Worm (Caenorhabditis elegans) whole organism, young adult: ENCODE data around the gene F28F8.7.
"Not testable (repeated sequence)": the region's sequence is repeated elsewhere in the genome, so short reads cannot be mapped to it uniquely, and the experiment has no call there.

Source experiments
- B0261.1 ChIP-seq: sonication (generic microtip); optimal IDR thresholded peaks from 2 replicates; lab custom pipeline; 2016; ENCODE audit warnings: mild to moderate bottlenecking, missing genetic modification characterization, moderate library complexity, missing compliant biosample characterization
- B0336.3 ChIP-seq: fragments of 200-800 bp; sonication (Bioruptor generic); IDR thresholded peaks from 2 replicates; pipeline ENCODE4 v1.3.6; 2022; ENCODE audit warnings: missing genetic modification characterization, missing compliant biosample characterization
- C06A6.2 ChIP-seq: fragments of 200-800 bp; sonication (Bioruptor generic); conservative IDR thresholded peaks from 2 replicates; pipeline ENCODE4 v1.3.6; 2022; ENCODE audit warnings: missing genetic modification characterization, missing compliant biosample characterization
- F22D6.2 ChIP-seq: sonication (generic microtip); optimal IDR thresholded peaks from 2 replicates; lab custom pipeline; 2016; ENCODE audit warnings: mild to moderate bottlenecking, missing genetic modification characterization, missing compliant biosample characterization
- F37B4.10 ChIP-seq: fragments of 200-800 bp; sonication (Bioruptor generic); IDR thresholded peaks from 2 replicates; pipeline ENCODE4 v1.3.6; 2022; ENCODE audit warnings: missing genetic modification characterization, missing compliant biosample characterization
- K11D2.4 ChIP-seq: fragments of 200-800 bp; sonication (Bioruptor generic); IDR thresholded peaks from 2 replicates; pipeline ENCODE4 v1.3.6; 2022; ENCODE audit warnings: missing genetic modification reagents, missing genetic modification characterization, missing compliant biosample characterization
- Y53G8AR.9 ChIP-seq: fragments of 200-800 bp; sonication (Bioruptor generic); conservative IDR thresholded peaks from 2 replicates; pipeline ENCODE4 v1.3.6; 2022; ENCODE audit warnings: missing genetic modification reagents, missing genetic modification characterization, missing compliant biosample characterization
- ZK185.1 ChIP-seq: sonication (generic microtip); optimal IDR thresholded peaks from 2 replicates; lab custom pipeline; 2016; ENCODE audit warnings: mild to moderate bottlenecking, missing genetic modification characterization, missing compliant biosample characterization; ENCODE audit not compliant: poor library complexity, severe bottlenecking
- atf-7 ChIP-seq: sonication (generic microtip); optimal IDR thresholded peaks from 2 replicates; lab custom pipeline; 2017; ENCODE audit warnings: mild to moderate bottlenecking, missing genetic modification characterization, missing compliant biosample characterization
- athp-1 ChIP-seq: sonication (generic microtip); optimal IDR thresholded peaks from 2 replicates; lab custom pipeline; 2017; ENCODE audit warnings: mild to moderate bottlenecking, missing genetic modification characterization, missing compliant biosample characterization
- bed-2 ChIP-seq: fragments of 200-800 bp; sonication (Bioruptor generic); IDR thresholded peaks from 2 replicates; pipeline ENCODE4 v1.3.6; 2022; ENCODE audit warnings: missing genetic modification reagents, missing genetic modification characterization, missing compliant biosample characterization
- cebp-1 ChIP-seq, 2 experiments: fragments of 200-800 bp in 1 of 2; sonication (Bioruptor generic) in 1 of 2; sonication (generic microtip) in 1 of 2; IDR thresholded peaks in 1 of 2; optimal IDR thresholded peaks in 1 of 2; 2 replicates each; pipeline versions ENCODE4 v1.3.6 to Lab custom; 2017 to 2022; ENCODE audit warnings: missing compliant biosample characterization in 2 of 2, missing genetic modification characterization in 2 of 2, mild to moderate bottlenecking in 1 of 2, missing genetic modification reagents in 1 of 2, moderate library complexity in 1 of 2
- cebp-2 ChIP-seq: fragments of 200-800 bp; sonication (Bioruptor generic); IDR thresholded peaks from 2 replicates; pipeline ENCODE4 v1.3.6; 2022; ENCODE audit warnings: missing genetic modification characterization, missing compliant biosample characterization
- ceh-100 ChIP-seq: fragments of 200-800 bp; sonication (Bioruptor generic); IDR thresholded peaks from 2 replicates; pipeline ENCODE4 v1.3.6; 2022; ENCODE audit warnings: missing genetic modification reagents, missing genetic modification characterization, missing compliant biosample characterization
- ceh-91 ChIP-seq: fragments of 200-800 bp; sonication (Bioruptor generic); IDR thresholded peaks from 2 replicates; pipeline ENCODE4 v1.3.6; 2022; ENCODE audit warnings: missing genetic modification reagents, missing genetic modification characterization, missing compliant biosample characterization
- chd-7 ChIP-seq: sonication (generic microtip); optimal IDR thresholded peaks from 2 replicates; lab custom pipeline; 2016; ENCODE audit warnings: mild to moderate bottlenecking, missing genetic modification characterization, moderate library complexity, missing compliant biosample characterization
- dox-1 ChIP-seq: fragments of 200-800 bp; sonication (Bioruptor generic); IDR thresholded peaks from 2 replicates; pipeline ENCODE4 v1.3.6; 2022; ENCODE audit warnings: missing genetic modification reagents, missing genetic modification characterization, missing compliant biosample characterization
- egrh-3 ChIP-seq: fragments of 200-800 bp; sonication (Bioruptor generic); IDR thresholded peaks from 2 replicates; pipeline ENCODE4 v1.3.6; 2022; ENCODE audit warnings: missing genetic modification reagents, missing genetic modification characterization, missing compliant biosample characterization
- ekl-4 ChIP-seq: fragments of 200-800 bp; sonication (Bioruptor generic); IDR thresholded peaks from 2 replicates; pipeline ENCODE4 v1.3.6; 2022; ENCODE audit warnings: missing genetic modification reagents, missing genetic modification characterization, missing compliant biosample characterization
- ets-4 ChIP-seq: fragments of 200-800 bp; sonication (Bioruptor generic); optimal IDR thresholded peaks from 2 replicates; lab custom pipeline; 2018; ENCODE audit warnings: mild to moderate bottlenecking, missing genetic modification characterization, missing compliant biosample characterization
- gei-17 ChIP-seq: fragments of 200-800 bp; sonication (Bioruptor generic); optimal IDR thresholded peaks from 2 replicates; lab custom pipeline; 2018; ENCODE audit warnings: mild to moderate bottlenecking, missing genetic modification characterization, missing compliant biosample characterization
- him-1 ChIP-seq: sonication (generic microtip); optimal IDR thresholded peaks from 2 replicates; lab custom pipeline; 2016; ENCODE audit warnings: missing genotype, missing genetic modification reagents, missing genetic modification characterization, missing compliant biosample characterization
- hmg-1.2 ChIP-seq: fragments of 200-800 bp; sonication (Bioruptor generic); IDR thresholded peaks from 2 replicates; pipeline ENCODE4 v1.3.6; 2022; ENCODE audit warnings: missing genetic modification reagents, missing genetic modification characterization, missing compliant biosample characterization
- hmg-20 ChIP-seq: fragments of 200-800 bp; sonication (Bioruptor generic); IDR thresholded peaks from 2 replicates; pipeline ENCODE4 v1.3.6; 2022; ENCODE audit warnings: missing genetic modification reagents, missing genetic modification characterization, missing compliant biosample characterization
- let-526 ChIP-seq: fragments of 200-800 bp; sonication (Bioruptor generic); IDR thresholded peaks from 2 replicates; pipeline ENCODE4 v1.3.6; 2022; ENCODE audit warnings: missing genetic modification reagents, missing genetic modification characterization, missing compliant biosample characterization
- let-607 ChIP-seq, 2 experiments: fragments of 200-800 bp in 1 of 2; sonication (Bioruptor generic) in 1 of 2; sonication (generic microtip) in 1 of 2; optimal IDR thresholded peaks; 2 replicates each; lab custom pipeline; 2016 to 2018; ENCODE audit warnings: mild to moderate bottlenecking in 2 of 2, missing compliant biosample characterization in 2 of 2, missing genetic modification characterization in 2 of 2, moderate library complexity in 2 of 2, missing genotype in 1 of 2
- lin-26 ChIP-seq: fragments of 200-800 bp; sonication (Bioruptor generic); IDR thresholded peaks from 2 replicates; pipeline ENCODE4 v1.3.6; 2022; ENCODE audit warnings: missing genetic modification reagents, missing genetic modification characterization, missing compliant biosample characterization
- lin-35 ChIP-seq, 3 experiments: fragments of 150-350 bp in 2 of 3; sonication (generic microtip) in 1 of 3; optimal IDR thresholded peaks; 2 replicates each; lab custom pipeline; 2014 to 2018; ENCODE audit warnings: missing biosample characterization in 3 of 3, missing genetic modification characterization in 3 of 3, missing genetic modification reagents in 3 of 3
- lin-40 ChIP-seq: sonication (generic microtip); optimal IDR thresholded peaks from 2 replicates; lab custom pipeline; 2016; ENCODE audit warnings: missing genetic modification characterization, mild to moderate bottlenecking, missing compliant biosample characterization, missing genotype, missing genetic modification reagents
- lin-54 ChIP-seq: fragments of 200-800 bp; sonication (Bioruptor generic); optimal IDR thresholded peaks from 2 replicates; lab custom pipeline; 2018; ENCODE audit warnings: mild to moderate bottlenecking, missing genetic modification characterization, missing compliant biosample characterization
- lir-1 ChIP-seq: fragments of 200-800 bp; sonication (Bioruptor generic); conservative IDR thresholded peaks from 2 replicates; pipeline ENCODE4 v1.3.6; 2022; ENCODE audit warnings: missing genetic modification reagents, missing genetic modification characterization, missing compliant biosample characterization
- lsl-1 ChIP-seq: fragments of 200-800 bp; sonication (Bioruptor generic); optimal IDR thresholded peaks from 2 replicates; lab custom pipeline; 2018; ENCODE audit warnings: mild to moderate bottlenecking, missing genetic modification characterization, moderate library complexity, missing compliant biosample characterization
- madf-10 ChIP-seq: sonication (generic microtip); optimal IDR thresholded peaks from 2 replicates; lab custom pipeline; 2016; ENCODE audit warnings: mild to moderate bottlenecking, missing genetic modification characterization, missing compliant biosample characterization
- madf-3 ChIP-seq: fragments of 200-800 bp; sonication (Bioruptor generic); IDR thresholded peaks from 2 replicates; pipeline ENCODE4 v1.3.6; 2022; ENCODE audit warnings: missing genetic modification reagents, missing genetic modification characterization, missing compliant biosample characterization
- madf-6 ChIP-seq: fragments of 200-800 bp; sonication (Bioruptor generic); IDR thresholded peaks from 2 replicates; pipeline ENCODE4 v1.3.6; 2022; ENCODE audit warnings: missing genetic modification reagents, missing genetic modification characterization, missing compliant biosample characterization
- mcd-1 ChIP-seq: fragments of 200-800 bp; sonication (Bioruptor generic); IDR thresholded peaks from 2 replicates; pipeline ENCODE4 v1.3.6; 2022; ENCODE audit warnings: missing genetic modification reagents, missing genetic modification characterization, missing compliant biosample characterization
- nhr-80 ChIP-seq: sonication (generic microtip); optimal IDR thresholded peaks from 2 replicates; lab custom pipeline; 2016; ENCODE audit warnings: missing genetic modification characterization, missing compliant biosample characterization
- pbrm-1 ChIP-seq: fragments of 200-800 bp; sonication (Bioruptor generic); IDR thresholded peaks from 2 replicates; pipeline ENCODE4 v1.3.6; 2022; ENCODE audit warnings: missing genetic modification reagents, missing genetic modification characterization, missing compliant biosample characterization
- snpc-4 ChIP-seq, 5 experiments: fragments of 150-350 bp in 1 of 5; sonication (generic microtip) in 4 of 5; optimal IDR thresholded peaks; 2 replicates each; lab custom pipeline; 2014 to 2018; ENCODE audit warnings: missing genetic modification characterization in 5 of 5, missing biosample characterization in 3 of 5, antibody characterized with exemption in 2 of 5, mild to moderate bottlenecking in 2 of 5, missing compliant biosample characterization in 2 of 5, missing genotype in 2 of 5, moderate library complexity in 2 of 5, missing genetic modification reagents in 1 of 5
- tbp1 ChIP-seq: fragments of 200-800 bp; sonication (Bioruptor generic); optimal IDR thresholded peaks from 2 replicates; lab custom pipeline; 2018; ENCODE audit warnings: mild to moderate bottlenecking, missing genetic modification characterization, missing compliant biosample characterization
- tlf-1 ChIP-seq: fragments of 200-800 bp; sonication (Bioruptor generic); optimal IDR thresholded peaks from 2 replicates; lab custom pipeline; 2018; ENCODE audit warnings: mild to moderate bottlenecking, missing genetic modification characterization, missing compliant biosample characterization
- unc-130 ChIP-seq: sonication (generic microtip); optimal IDR thresholded peaks from 2 replicates; lab custom pipeline; 2016; ENCODE audit warnings: missing genetic modification reagents, missing genetic modification characterization, missing compliant biosample characterization
- ztf-18 ChIP-seq: sonication (generic microtip); optimal IDR thresholded peaks from 2 replicates; lab custom pipeline; 2016; ENCODE audit warnings: missing genotype, mild to moderate bottlenecking, missing genetic modification characterization, missing compliant biosample characterization
- ztf-25 ChIP-seq: fragments of 200-800 bp; sonication (Bioruptor generic); IDR thresholded peaks from 2 replicates; pipeline ENCODE4 v1.3.6; 2022; ENCODE audit warnings: missing genetic modification reagents, missing genetic modification characterization, missing compliant biosample characterization
- ztf-26 ChIP-seq: sonication (generic microtip); optimal IDR thresholded peaks from 2 replicates; lab custom pipeline; 2017; ENCODE audit warnings: missing genetic modification characterization, missing compliant biosample characterization
- ztf-3 ChIP-seq: fragments of 200-800 bp; sonication (Bioruptor generic); optimal IDR thresholded peaks from 2 replicates; lab custom pipeline; 2018; ENCODE audit warnings: mild to moderate bottlenecking, missing genetic modification characterization, missing compliant biosample characterization

Gene F28F8.7

ce11 chrV:15590183-15590667 is at the start of gene F28F8.7:
Gene F28F8.7 (minus strand): TSS chrV:15590617.
- TF ChIP-seq K11D2.4 (peak; percentile 91), F37B4.10 (GFP tag; lab: Robert Waterston, UW) (0 out of 2 replicates have a peak, but pooled peaks have one; percentile 31), tbp1 (GFP tag; lab: Kevin White, UChicago) (peak; percentile 47), ztf-26 (tag; lab: Kevin White, UChicago) (peak; percentile 44), hmg-20 (GFP tag; lab: Robert Waterston, UW) (peak; percentile 44; the same call in 1 of the 2 replicates), Y53G8AR.9 (peak; percentile 91), bed-2 (GFP tag; lab: Robert Waterston, UW) (peak; percentile 90; the same call in 1 of the 2 replicates), athp-1 (tag; lab: Kevin White, UChicago) (peak; percentile 38), hmg-1.2 (GFP tag; lab: Robert Waterston, UW) (peak; percentile 96), ekl-4 (GFP tag; lab: Robert Waterston, UW) (peak; percentile 51; the same call in 1 of the 2 replicates), madf-3 (peak; percentile 69; the same call in 1 of the 2 replicates), let-607 (tag; optimal IDR thresholded peaks at IDR 0.05; lab: Kevin White, UChicago) (peak; percentile 51 to 85), lin-40 (tag; lab: Kevin White, UChicago) (peak; percentile 69), lir-1 (peak; percentile 63), atf-7 (tag; lab: Kevin White, UChicago) (peak; percentile 79), ceh-100 (GFP tag; lab: Robert Waterston, UW) (peak; percentile 79), pbrm-1 (GFP tag; lab: Robert Waterston, UW) (peak; percentile 84), cebp-2 (GFP tag; lab: Robert Waterston, UW) (peak; percentile 95; the same call in 1 of the 2 replicates), ZK185.1 (tag; lab: Kevin White, UChicago) (peak; percentile 61), mcd-1 (GFP tag; lab: Robert Waterston, UW) (peak; percentile 93), B0336.3 (GFP tag; lab: Robert Waterston, UW) (peak; percentile 77; the same call in 1 of the 2 replicates), lin-26 (GFP tag; lab: Robert Waterston, UW) (peak; percentile 72; the same call in 1 of the 2 replicates), him-1 (tag; lab: Kevin White, UChicago) (peak; percentile 7), dox-1 (GFP tag; lab: Robert Waterston, UW) (peak; percentile 95), cebp-1 (GFP tag; IDR thresholded peaks at IDR 0.05; lab: Robert Waterston, UW) (peak; percentile 74), cebp-1 (tag; optimal IDR thresholded peaks at IDR 0.05; lab: Kevin White, UChicago) (peak; percentile 78), gei-17 (GFP tag; lab: Kevin White, UChicago) (peak; percentile 25), lin-35 (GFP tag; optimal IDR thresholded peaks at IDR 0.05; lab: Kevin White, UChicago) (peak in 1 of 3 experiments; percentile 94), snpc-4 (tag; optimal IDR thresholded peaks at IDR 0.05; lab: Kevin White, UChicago) (peak in 2 of 4 experiments; percentile 63 to 82), ztf-25 (GFP tag; lab: Robert Waterston, UW) (0 out of 2 replicates have a peak, but pooled peaks have one; percentile 37), tlf-1 (peak; percentile 81), F22D6.2 (tag; lab: Kevin White, UChicago) (peak; percentile 55), B0261.1 (tag; lab: Kevin White, UChicago) (peak; percentile 17), nhr-80 (tag; lab: Kevin White, UChicago) (peak; percentile 75), chd-7 (tag; lab: Kevin White, UChicago) (peak; percentile 25), unc-130 (GFP tag; lab: Kevin White, UChicago) (peak; percentile 80), madf-6 (GFP tag; lab: Robert Waterston, UW) (peak; percentile 50), egrh-3 (GFP tag; lab: Robert Waterston, UW) (0 out of 2 replicates have a peak, but pooled peaks have one; percentile 15), C06A6.2 (GFP tag; lab: Robert Waterston, UW) (peak; percentile 82), ceh-91 (GFP tag; lab: Robert Waterston, UW) (peak; percentile 59; the same call in 1 of the 2 replicates), madf-10 (tag; lab: Kevin White, UChicago) (peak; percentile 68), lin-54 (GFP tag; lab: Kevin White, UChicago) (peak; percentile 79), lsl-1 (GFP tag; lab: Kevin White, UChicago) (peak; percentile 42), ztf-18 (peak; percentile 42), ztf-3 (GFP tag; lab: Kevin White, UChicago) (peak; percentile 46), let-526 (GFP tag; lab: Robert Waterston, UW) (peak; percentile 71; the same call in 1 of the 2 replicates), ets-4 (GFP tag; lab: Kevin White, UChicago) (peak; percentile 41)
- TF ChIP-seq snpc-4 (GFP tag; optimal IDR thresholded peaks at IDR 0.05; lab: Kevin White, UChicago) = not testable (repeated sequence)
